Worm (Caenorhabditis elegans) whole organism, L4 larva: Measurements from ENCODE around the gene F49F1.4.

ENCODE experiments used
- T26A8.4 ChIP-seq: fragments of 200-800 bp; sonication (Bioruptor generic); IDR thresholded peaks from 2 replicates; pipeline ENCODE4 v1.3.6; 2022; ENCODE audit warnings: missing genetic modification characterization, missing compliant biosample characterization
- ama-1 ChIP-seq: fragments of 150-350 bp; optimal IDR thresholded peaks from 2 replicates; lab custom pipeline; 2014; ENCODE audit warnings: inconsistent platforms, mixed read lengths
- egl-27 ChIP-seq: sonication (generic microtip); optimal IDR thresholded peaks from 3 replicates; lab custom pipeline; 2017; ENCODE audit warnings: missing biosample characterization, missing genetic modification reagents, missing genetic modification characterization
- nhr-102 ChIP-seq: sonication (generic microtip); optimal IDR thresholded peaks from 2 replicates; lab custom pipeline; 2016; ENCODE audit warnings: mild to moderate bottlenecking, missing genetic modification characterization, moderate library complexity, missing compliant biosample characterization
- nhr-237 ChIP-seq: sonication (generic microtip); optimal IDR thresholded peaks from 2 replicates; lab custom pipeline; 2017; ENCODE audit warnings: missing biosample characterization, missing genetic modification characterization
- nhr-28 ChIP-seq: fragments of 150-350 bp; optimal IDR thresholded peaks from 2 replicates; lab custom pipeline; 2014; ENCODE audit warnings: missing biosample characterization, missing genetic modification characterization
- nhr-76 ChIP-seq: fragments of 150-350 bp; optimal IDR thresholded peaks from 2 replicates; lab custom pipeline; 2014; ENCODE audit warnings: missing biosample characterization, missing genetic modification characterization
- nhr-77 ChIP-seq: fragments of 150-350 bp; optimal IDR thresholded peaks from 2 replicates; lab custom pipeline; 2014; ENCODE audit warnings: missing biosample characterization, missing genetic modification characterization
- spr-1 ChIP-seq: sonication (generic microtip); optimal IDR thresholded peaks from 2 replicates; lab custom pipeline; 2016; ENCODE audit warnings: mild to moderate bottlenecking, missing genetic modification characterization, missing compliant biosample characterization

DNA sequence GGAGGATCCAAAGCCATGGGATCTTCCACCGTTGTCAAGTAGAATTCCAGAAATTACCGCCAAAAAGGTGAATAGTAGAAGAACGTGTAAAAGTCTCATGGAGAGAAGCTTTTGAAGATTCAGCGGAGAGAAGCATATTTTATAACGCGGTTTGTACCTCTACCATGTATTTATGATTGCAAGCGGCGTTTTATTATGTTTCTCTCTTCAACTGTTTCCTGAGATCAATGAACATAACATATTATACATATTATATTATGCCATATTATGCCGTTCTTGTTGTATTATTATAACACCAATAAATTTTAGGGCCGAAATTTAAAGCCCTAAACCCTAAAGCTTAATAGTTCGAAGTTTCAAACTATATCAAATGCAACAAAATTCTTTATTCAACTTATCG, 24.7 kb upstream of the F49F1.4 start, which contains the start of gene F49F1.18:
- TF ChIP-seq nhr-77 (tag; lab: Kevin White, UChicago) = no peak
- TF ChIP-seq spr-1 (tag; lab: Kevin White, UChicago) = no peak
- TF ChIP-seq T26A8.4 (GFP tag; lab: Robert Waterston, UW) = no peak
- no peak for TF ChIP-seq nhr-28
- TF ChIP-seq nhr-237 (tag; lab: Kevin White, UChicago) = no peak
- TF ChIP-seq ama-1 (lab: Kevin White, UChicago) = no peak
- no peak for TF ChIP-seq egl-27
- TF ChIP-seq nhr-102 (tag; lab: Kevin White, UChicago) = no peak
- no peak for TF ChIP-seq nhr-76 (tag; lab: Kevin White, UChicago)
